Worm (Caenorhabditis elegans) whole organism, L4 larva: ENCODE measurements around the gene sre-3.

Experiments
- R02D3.7 ChIP-seq: fragments of 150-350 bp; sonication (generic microtip); optimal IDR thresholded peaks from 3 replicates; lab custom pipeline; 2014; ENCODE audit warnings: missing biosample characterization, missing genetic modification characterization
- ces-1 ChIP-seq: fragments of 150-350 bp; sonication (generic microtip); optimal IDR thresholded peaks from 4 replicates; lab custom pipeline; 2014; ENCODE audit warnings: missing biosample characterization, missing genetic modification reagents, missing genetic modification characterization
- egl-43 ChIP-seq: fragments of 200-800 bp; sonication (Bioruptor generic); IDR thresholded peaks from 2 replicates; pipeline ENCODE4 v1.3.6; 2022; ENCODE audit warnings: missing genetic modification reagents, missing genetic modification characterization, missing compliant biosample characterization
- mep-1 ChIP-seq: fragments of 150-350 bp; sonication (generic microtip); optimal IDR thresholded peaks from 3 replicates; lab custom pipeline; 2014; ENCODE audit warnings: missing biosample characterization, missing genetic modification characterization
- nhr-102 ChIP-seq: sonication (generic microtip); optimal IDR thresholded peaks from 2 replicates; lab custom pipeline; 2016; ENCODE audit warnings: mild to moderate bottlenecking, missing genetic modification characterization, moderate library complexity, missing compliant biosample characterization
- nhr-76 ChIP-seq: fragments of 150-350 bp; optimal IDR thresholded peaks from 2 replicates; lab custom pipeline; 2014; ENCODE audit warnings: missing biosample characterization, missing genetic modification characterization
- pha-4 ChIP-seq, 2 experiments: fragments of 150-350 bp in 1 of 2; fragments of 200-800 bp in 1 of 2; sonication (Bioruptor generic) in 1 of 2; IDR thresholded peaks in 1 of 2; optimal IDR thresholded peaks in 1 of 2; 2 replicates each; pipeline versions ENCODE4 v1.3.6 to Lab custom; 2014 to 2022; ENCODE audit warnings: missing genetic modification characterization in 2 of 2, missing genetic modification reagents in 2 of 2, missing biosample characterization in 1 of 2, missing compliant biosample characterization in 1 of 2

DNA sequence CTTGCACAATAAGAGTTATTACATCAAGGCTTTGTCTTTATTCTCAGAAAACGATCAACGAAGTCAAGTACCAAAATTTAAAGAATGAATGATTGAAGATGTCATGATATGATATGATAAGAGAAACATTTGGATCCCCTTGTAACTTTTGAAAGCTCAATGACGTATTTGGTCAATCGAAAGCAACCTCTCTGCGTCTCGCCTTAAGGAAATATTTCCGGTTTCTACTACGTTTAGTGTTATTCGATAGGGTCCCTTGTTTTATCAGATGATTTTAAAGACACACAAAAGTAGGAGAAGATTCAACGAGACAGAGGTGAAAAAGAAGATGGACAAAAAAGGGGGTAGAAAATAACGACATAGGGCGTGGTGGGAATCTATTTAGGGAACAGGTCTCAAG lies 27.7 kb downstream of the sre-3 start:
- TF ChIP-seq pha-4 (GFP tag; IDR thresholded peaks at IDR 0.05; lab: Robert Waterston, UW) = no peak
- no peak for TF ChIP-seq pha-4 (tag; optimal IDR thresholded peaks at IDR 0.05; lab: Kevin White, UChicago)
- no peak for TF ChIP-seq R02D3.7 (tag; lab: Kevin White, UChicago)
- TF ChIP-seq ces-1 = no peak
- no peak for TF ChIP-seq nhr-76 (tag; lab: Kevin White, UChicago)
- TF ChIP-seq mep-1 (tag; lab: Kevin White, UChicago) = no peak
- no peak for TF ChIP-seq nhr-102 (tag; lab: Kevin White, UChicago)
- TF ChIP-seq egl-43 (GFP tag; lab: Robert Waterston, UW) = no peak
